Worm (Caenorhabditis elegans): ENCODE results near the gene str-248.

ce11 chrV:15677222-15677621, 47.8 kb upstream of the str-248 start, which contains the start of gene nhr-52:
- TF ChIP-seq scrt-1 (GFP tag; IDR thresholded peaks at IDR 0.05) (no peak), flt-1 (GFP tag; IDR thresholded peaks at IDR 0.05) (no peak), ceh-13 (GFP tag; optimal IDR thresholded peaks at IDR 0.05) (no peak), tbx-37 (GFP tag; conservative IDR thresholded peaks at IDR 0.05) (no peak)
